Worm (Caenorhabditis elegans): Measurements from ENCODE around the gene lgc-37.

DNA sequence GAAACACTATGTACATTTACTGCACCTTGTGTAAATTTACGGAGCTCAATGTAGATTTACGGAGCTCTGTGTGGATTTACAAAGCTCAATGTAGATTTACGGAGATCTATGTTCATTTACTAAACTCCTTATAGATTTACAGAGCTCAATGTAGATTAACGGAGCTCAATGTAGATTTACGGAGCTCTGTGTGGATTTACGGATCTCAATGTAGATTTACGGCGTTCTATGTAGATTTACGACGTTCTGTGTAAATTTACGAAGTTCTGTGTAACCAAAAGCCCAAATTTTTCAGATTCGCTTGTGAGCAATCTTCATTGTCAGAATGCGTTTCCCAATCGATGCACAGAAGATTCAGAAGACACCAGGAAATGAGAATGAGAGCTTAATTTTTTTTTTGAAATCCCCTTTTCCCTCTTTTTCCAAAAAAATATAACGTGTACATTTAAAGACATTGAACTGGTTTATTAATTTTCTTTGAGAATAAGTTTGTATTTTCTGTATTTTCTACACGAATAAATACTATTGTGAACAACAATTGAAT is 51.9 kb downstream of the lgc-37 start:
- no peak for TF ChIP-seq nhr-11 (tag; optimal IDR thresholded peaks at IDR 0.05)
- no peak for TF ChIP-seq ama-1 (optimal IDR thresholded peaks at IDR 0.05)
- TF ChIP-seq set-16 (GFP tag; IDR thresholded peaks at IDR 0.05) = no peak
- TF ChIP-seq lin-39 (tag; optimal IDR thresholded peaks at IDR 0.05) = no peak

All from whole organism, L4 larva.